Worm (Caenorhabditis elegans): Measurements from ENCODE around the gene mrps-21.
A peak's percentile ranks its signal among the peaks of the same experiment; 100 is the strongest.

mrps-21 gene

ce11 chrIV:4683149-4683548 lies 23.8 kb upstream of the mrps-21 start:
- TF ChIP-seq mab-5 (tag; optimal IDR thresholded peaks at IDR 0.05) (no peak), unc-62 (GFP tag; optimal IDR thresholded peaks at IDR 0.05) (no peak), ham-2 (GFP tag; optimal IDR thresholded peaks at IDR 0.05) (no peak), hlh-1 (tag; optimal IDR thresholded peaks at IDR 0.05) (no peak), ceh-39 (tag; optimal IDR thresholded peaks at IDR 0.05) (no peak), M03D4.4 (tag; optimal IDR thresholded peaks at IDR 0.05) (no peak), ces-1 (GFP tag; optimal IDR thresholded peaks at IDR 0.05) (no peak)

ce11 chrIV:4678718-4679117 lies 19.4 kb upstream of the mrps-21 start, which contains the start of gene kin-36:
Gene kin-36, plus strand, starts transcription at chrIV:4679018.
- TF ChIP-seq mab-5 (tag; optimal IDR thresholded peaks at IDR 0.05) = no peak
- TF ChIP-seq ztf-11 (tag; optimal IDR thresholded peaks at IDR 0.05) = no peak
- no peak for TF ChIP-seq sem-2 (GFP tag; optimal IDR thresholded peaks at IDR 0.05)
- no peak for TF ChIP-seq bed-3 (GFP tag; optimal IDR thresholded peaks at IDR 0.05)
- no peak for TF ChIP-seq cnd-1 (tag; optimal IDR thresholded peaks at IDR 0.05)
- no peak for TF ChIP-seq ceh-43 (GFP tag; optimal IDR thresholded peaks at IDR 0.05)
- no peak for TF ChIP-seq ceh-83 (GFP tag; optimal IDR thresholded peaks at IDR 0.05)
- no peak for TF ChIP-seq lsy-2 (tag; optimal IDR thresholded peaks at IDR 0.05)
- TF ChIP-seq nhr-237 (tag; optimal IDR thresholded peaks at IDR 0.05) = no peak
- TF ChIP-seq ces-1 (GFP tag; optimal IDR thresholded peaks at IDR 0.05) = no peak
- TF ChIP-seq nhr-12 (tag; optimal IDR thresholded peaks at IDR 0.05) = no peak
- TF ChIP-seq drap-1 (GFP tag; optimal IDR thresholded peaks at IDR 0.05) = no peak
- TF ChIP-seq mep-1 (tag; optimal IDR thresholded peaks at IDR 0.05) = no peak
- TF ChIP-seq nhr-76 (tag; optimal IDR thresholded peaks at IDR 0.05) = no peak
- TF ChIP-seq snpc-4 (tag; optimal IDR thresholded peaks at IDR 0.05) = no peak
- no peak for TF ChIP-seq unc-120 (tag; optimal IDR thresholded peaks at IDR 0.05; ENCODE audit: poor library complexity, severe bottlenecking)
- no peak for TF ChIP-seq elt-1 (tag; optimal IDR thresholded peaks at IDR 0.05; ENCODE audit: borderline replicate concordance, insufficient read depth)
- no peak for TF ChIP-seq M03D4.4 (tag; optimal IDR thresholded peaks at IDR 0.05)
- no peak for TF ChIP-seq hlh-1 (tag; optimal IDR thresholded peaks at IDR 0.05)
- no peak for TF ChIP-seq ham-2 (GFP tag; optimal IDR thresholded peaks at IDR 0.05)

ce11 chrIV:4674322-4674721 lies 15.0 kb upstream of the mrps-21 start:
- TF ChIP-seq pha-4 (tag; optimal IDR thresholded peaks at IDR 0.05) = peak; percentile 83
- no peak for TF ChIP-seq nhr-28 (tag; optimal IDR thresholded peaks at IDR 0.05)
- no peak for TF ChIP-seq ztf-11 (tag; optimal IDR thresholded peaks at IDR 0.05)

ce11 chrIV:4673332-4673731 lies 14.0 kb upstream of the mrps-21 start:
- TF ChIP-seq zip-8 (tag; optimal IDR thresholded peaks at IDR 0.05) (peak; percentile 100), drap-1 (GFP tag; optimal IDR thresholded peaks at IDR 0.05) (no peak), blmp-1 (tag; optimal IDR thresholded peaks at IDR 0.05) (no peak), unc-39 (tag; optimal IDR thresholded peaks at IDR 0.05) (no peak), bed-3 (GFP tag; optimal IDR thresholded peaks at IDR 0.05) (no peak), ceh-39 (tag; optimal IDR thresholded peaks at IDR 0.05) (no peak), lsy-2 (tag; optimal IDR thresholded peaks at IDR 0.05) (no peak)

ce11 chrIV:4669242-4669641 lies 9.9 kb upstream of the mrps-21 start, which contains the start of gene F29B9.12:
Gene F29B9.12, plus strand, starts transcription at chrIV:4669542.
- TF ChIP-seq unc-120 (tag; optimal IDR thresholded peaks at IDR 0.05; ENCODE audit: poor library complexity, severe bottlenecking) = no peak
- TF ChIP-seq ces-1 (GFP tag; optimal IDR thresholded peaks at IDR 0.05) = peak; percentile 46
- TF ChIP-seq unc-39 (tag; optimal IDR thresholded peaks at IDR 0.05) = no peak
- no peak for TF ChIP-seq nhr-2 (tag; optimal IDR thresholded peaks at IDR 0.05)

- TF ChIP-seq bed-3 (GFP tag; optimal IDR thresholded peaks at IDR 0.05) (no peak), unc-62 (GFP tag; optimal IDR thresholded peaks at IDR 0.05) (no peak), flh-1 (GFP tag; optimal IDR thresholded peaks at IDR 0.05) (no peak), ceh-39 (tag; optimal IDR thresholded peaks at IDR 0.05) (no peak), nhr-12 (tag; optimal IDR thresholded peaks at IDR 0.05) (no peak), drap-1 (GFP tag; optimal IDR thresholded peaks at IDR 0.05) (no peak), lsy-2 (tag; optimal IDR thresholded peaks at IDR 0.05) (no peak), lin-32 (GFP tag; optimal IDR thresholded peaks at IDR 0.05) (no peak)
These were observed 8.5 kb upstream of the mrps-21 start for ce11 chrIV:4667835-4668234.

Data from whole organism, mixed stage, embryonic.